Fruit fly (Drosophila melanogaster): ENCODE results near the gene TM9SF2.

TM9SF2 gene

dm6 chr2L:20770242-20770769 is 36.2 kb upstream of the TM9SF2 start, which contains the start of gene cad (continued):
- TF ChIP-seq bab2 (GFP tag; optimal IDR thresholded peaks at IDR 0.05) (no peak), HLHmδ (GFP tag; optimal IDR thresholded peaks at IDR 0.05) (peak; percentile 3), CG6765 (GFP tag; optimal IDR thresholded peaks at IDR 0.05) (peak; percentile 39), CG32772 (GFP tag; IDR thresholded peaks at IDR 0.05) (peak; percentile 80), Dip2 (GFP tag; IDR thresholded peaks at IDR 0.05) (no peak), lbe (GFP tag; optimal IDR thresholded peaks at IDR 0.05) (peak; percentile 13), Gsc (GFP tag; IDR thresholded peaks at IDR 0.05) (no peak), Atf-2 (GFP tag; optimal IDR thresholded peaks at IDR 0.05) (no peak), E2f1 (GFP tag; IDR thresholded peaks at IDR 0.05) (no peak), Hand (GFP tag; optimal IDR thresholded peaks at IDR 0.05) (no peak), nom (GFP tag; optimal IDR thresholded peaks at IDR 0.05) (no peak), CG3838 (GFP tag; optimal IDR thresholded peaks at IDR 0.05) (no peak), CG2199 (GFP tag; IDR thresholded peaks at IDR 0.05) (peak; percentile 76; the same call in 2 of the 3 replicates), crol (GFP tag; IDR thresholded peaks at IDR 0.05) (0 out of 2 replicates have a peak, but pooled peaks have one; percentile 39), NC2β (GFP tag; optimal IDR thresholded peaks at IDR 0.05) (no peak), Vsx1 (GFP tag; optimal IDR thresholded peaks at IDR 0.05) (peak; percentile 12), btn (GFP tag; optimal IDR thresholded peaks at IDR 0.05) (no peak), CG13624 (GFP tag; optimal IDR thresholded peaks at IDR 0.05) (no peak), pho (GFP tag; optimal IDR thresholded peaks at IDR 0.05) (no peak), B-H1 (GFP tag; IDR thresholded peaks at IDR 0.05) (no peak), Meics (GFP tag; optimal IDR thresholded peaks at IDR 0.05) (peak; percentile 39), Hr3 (GFP tag; optimal IDR thresholded peaks at IDR 0.05) (no peak), Drgx (GFP tag; IDR thresholded peaks at IDR 0.05) (peak; percentile 56; the same call in 1 of the 2 replicates), CG17385 (GFP tag; optimal IDR thresholded peaks at IDR 0.05) (peak; percentile 10), CG7786 (GFP tag; optimal IDR thresholded peaks at IDR 0.05) (no peak), run (tag; optimal IDR thresholded peaks at IDR 0.05) (no peak), TFAM (GFP tag; optimal IDR thresholded peaks at IDR 0.05) (no peak), lilli (GFP tag; optimal IDR thresholded peaks at IDR 0.05) (no peak), Usf (GFP tag; optimal IDR thresholded peaks at IDR 0.05) (no peak), Antp (GFP tag; optimal IDR thresholded peaks at IDR 0.05) (no peak), Dp (GFP tag; optimal IDR thresholded peaks at IDR 0.05) (no peak), CG14667 (GFP tag; IDR thresholded peaks at IDR 0.05) (no peak), Atf6 (GFP tag; IDR thresholded peaks at IDR 0.05) (peak; percentile 51; the same call in 1 of the 2 replicates), bcd (GFP tag; optimal IDR thresholded peaks at IDR 0.05) (peak; percentile 27), amos (GFP tag; IDR thresholded peaks at IDR 0.05; ENCODE audit: partially characterized antibody) (no peak; the same call in 1 of the 2 replicates), lola (GFP tag; optimal IDR thresholded peaks at IDR 0.05) (no peak), CG18476 (GFP tag; optimal IDR thresholded peaks at IDR 0.05) (no peak), peb (GFP tag; IDR thresholded peaks at IDR 0.05) (no peak), phol (tag; optimal IDR thresholded peaks at IDR 0.05) (peak; percentile 96), CG6683 (GFP tag; optimal IDR thresholded peaks at IDR 0.05) (no peak), CG12071 (GFP tag; optimal IDR thresholded peaks at IDR 0.05) (peak; percentile 64), CG33213 (GFP tag; optimal IDR thresholded peaks at IDR 0.05) (no peak), maf-S (GFP tag; optimal IDR thresholded peaks at IDR 0.05) (no peak), ken (GFP tag; IDR thresholded peaks at IDR 0.05) (no peak), PHDP (tag; optimal IDR thresholded peaks at IDR 0.05) (peak; percentile 3), jing (GFP tag; optimal IDR thresholded peaks at IDR 0.05) (no peak), CG3847 (GFP tag; IDR thresholded peaks at IDR 0.05) (peak; percentile 41; the same call in 1 of the 2 replicates), CG14965 (GFP tag; optimal IDR thresholded peaks at IDR 0.05; ENCODE audit: borderline replicate concordance) (no peak), ATbp (GFP tag; optimal IDR thresholded peaks at IDR 0.05) (no peak), sug (tag; optimal IDR thresholded peaks at IDR 0.05) (peak; percentile 25), CG15073 (GFP tag; optimal IDR thresholded peaks at IDR 0.05) (no peak)
